Worm (Caenorhabditis elegans) whole organism, L4/young adult: Measurements from ENCODE around the gene ctl-3.
A peak's percentile ranks its signal among the peaks of the same experiment; 100 is the strongest.
"Not testable (repeated sequence)": the region's sequence is repeated elsewhere in the genome, so short reads cannot be mapped to it uniquely, and the experiment has no call there.

Experiments
- W03F9.2 ChIP-seq: fragments of 150-350 bp; optimal IDR thresholded peaks from 2 replicates; lab custom pipeline; 2014; ENCODE audit warnings: missing biosample characterization, missing genetic modification characterization
- dao-5 ChIP-seq: sonication (generic microtip); optimal IDR thresholded peaks from 2 replicates; lab custom pipeline; 2016; ENCODE audit warnings: missing genotype, missing genetic modification characterization, moderate library complexity, missing compliant biosample characterization
- him-1 ChIP-seq: sonication (generic microtip); optimal IDR thresholded peaks from 2 replicates; lab custom pipeline; 2016; ENCODE audit warnings: missing genotype, missing genetic modification reagents, missing genetic modification characterization, missing compliant biosample characterization

Gene ctl-3

ce11 chrII:14310729-14311388, at the start of gene ctl-3:
Gene ctl-3, minus strand, starts transcription at chrII:14310779.
- no peak for TF ChIP-seq him-1
- TF ChIP-seq W03F9.2: no peak
- no peak for TF ChIP-seq dao-5

ce11 chrII:14359007-14359406, 48.4 kb upstream of the ctl-3 start:
- TF ChIP-seq W03F9.2: no peak
- no peak for TF ChIP-seq dao-5
- no peak for TF ChIP-seq him-1

DNA sequence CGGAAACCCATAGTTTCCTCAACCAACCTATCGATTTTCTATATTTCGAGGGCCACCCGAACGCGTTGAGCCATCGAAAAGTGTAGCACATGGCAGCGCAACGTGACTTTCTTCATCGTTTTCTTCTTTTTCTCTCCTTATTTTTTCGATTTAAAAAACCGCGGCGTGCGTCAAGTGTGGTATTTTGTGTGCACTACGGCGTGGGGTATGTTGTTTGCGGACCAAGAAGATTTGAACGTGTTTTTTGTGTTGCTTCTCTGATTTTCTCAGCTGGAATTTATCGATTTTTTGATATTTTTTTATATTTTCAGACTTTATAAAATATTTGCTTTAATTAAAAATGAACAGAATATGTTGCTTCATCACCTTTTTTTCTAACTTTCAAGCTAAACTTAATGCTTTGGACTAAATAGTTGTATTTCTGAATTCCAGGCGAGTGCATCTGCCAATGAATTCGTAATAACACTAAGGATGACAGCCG, 47.4 kb upstream of the ctl-3 start, which contains the start of the genes agl-1 and pfs-2:
TSS of gene agl-1 (minus strand) at position 178 of the 481 bp plus-strand sequence.
TSS of gene pfs-2 (plus strand) at position 431 of the 481 bp plus-strand sequence.
- TF ChIP-seq him-1 (no peak), W03F9.2 (peak; percentile 77), dao-5 (no peak)

DNA sequence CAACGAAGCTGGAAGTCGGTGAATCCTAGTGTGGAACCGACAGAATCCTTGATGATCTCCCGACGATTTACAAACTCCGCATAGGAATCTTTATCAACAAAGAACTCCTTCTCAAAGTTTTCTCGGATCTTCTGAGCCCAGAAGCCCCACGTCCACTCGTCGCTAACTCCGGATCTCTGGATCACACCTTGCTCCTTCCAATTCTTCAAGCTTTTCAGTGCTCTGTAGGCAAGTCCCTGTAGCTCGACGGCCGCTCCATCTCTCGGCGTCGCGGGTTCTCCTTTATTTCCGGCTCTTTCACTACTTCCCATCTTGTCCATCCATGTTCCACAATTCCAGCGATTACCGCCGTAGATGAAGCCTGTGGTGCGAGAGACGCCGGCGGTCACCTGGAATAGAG, 40.8 kb upstream of the ctl-3 start:
- TF ChIP-seq dao-5 (no peak), him-1 (no peak), W03F9.2 (no peak)

ce11 chrII:14350768-14351167, 40.2 kb upstream of the ctl-3 start:
- TF ChIP-seq him-1: no peak
- TF ChIP-seq dao-5: peak; percentile 21

ce11 chrII:14349356-14349923, 38.9 kb upstream of the ctl-3 start, which contains the start of the genes Y54G11A.17, lin-7 and elof-1:
Gene Y54G11A.17, minus strand, starts transcription at chrII:14349406.
Gene lin-7, minus strand, starts transcription at chrII:14349406.
Gene elof-1, plus strand, starts transcription at chrII:14349738.
- TF ChIP-seq him-1 (no peak), W03F9.2 (peak; percentile 96), dao-5 (no peak)

- TF ChIP-seq W03F9.2, him-1, dao-5: not testable (repeated sequence)
Measured at ce11 chrII:14346243-14346642, 35.7 kb upstream of the ctl-3 start, which contains the start of gene Y54G11A.9. Gene Y54G11A.9, minus strand, starts transcription at chrII:14346438.

DNA sequence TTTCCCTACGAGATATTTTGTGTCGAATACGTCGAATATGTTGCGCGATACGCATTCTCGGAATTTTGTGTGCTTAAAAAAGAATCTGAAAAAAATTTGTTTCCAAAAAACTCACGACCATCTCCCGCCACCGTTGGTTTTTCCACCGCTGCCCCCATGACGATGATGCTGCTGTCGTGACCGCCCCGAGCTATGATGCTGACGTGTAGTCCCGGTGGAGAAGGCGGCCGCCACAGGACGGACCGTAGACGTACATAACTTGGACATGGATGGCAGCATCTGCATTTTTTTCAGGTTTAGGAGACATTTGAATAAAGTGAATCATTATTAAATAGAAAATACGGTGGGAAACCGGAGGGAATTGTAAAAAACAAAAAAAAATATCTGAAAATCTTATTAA, 33.6 kb upstream of the ctl-3 start, which contains the start of gene ddl-3:
TSS of gene ddl-3 (minus strand) at position 289 of the 400 bp plus-strand sequence.
- TF ChIP-seq W03F9.2, him-1, dao-5: not testable (repeated sequence)

- TF ChIP-seq him-1 (no peak), W03F9.2 (no peak), dao-5 (no peak)
Measured at ce11 chrII:14321225-14321624, 10.6 kb upstream of the ctl-3 start.

ce11 chrII:14319227-14319626, 8.6 kb upstream of the ctl-3 start:
- no peak for TF ChIP-seq W03F9.2
- no peak for TF ChIP-seq dao-5
- no peak for TF ChIP-seq him-1

DNA sequence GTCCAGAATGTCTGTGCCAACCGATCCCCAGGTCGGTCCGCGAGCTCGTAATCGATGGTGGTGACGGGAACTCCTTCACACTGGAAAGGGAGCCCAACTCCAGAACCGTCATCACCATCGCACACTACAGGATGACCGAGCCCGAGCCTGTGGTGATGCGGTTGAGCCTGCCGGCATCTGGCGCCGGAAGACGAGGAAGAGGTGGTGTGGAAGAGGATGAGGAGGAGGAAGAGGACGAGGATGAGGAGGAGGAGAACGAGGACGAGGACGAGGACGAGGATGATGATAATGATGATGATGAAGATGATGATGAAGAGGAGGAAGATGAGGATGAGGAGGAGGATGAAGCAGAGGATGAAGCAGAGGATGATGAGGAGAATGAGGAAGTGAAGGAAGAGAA, 7.4 kb upstream of the ctl-3 start, which contains the start of gene Y54G11A.14:
TSS of gene Y54G11A.14 (plus strand) at position 132 of the 400 bp plus-strand sequence.
- TF ChIP-seq him-1: no peak
- TF ChIP-seq W03F9.2: no peak
- TF ChIP-seq dao-5: no peak

- no peak for TF ChIP-seq dao-5
- TF ChIP-seq him-1: no peak
- no peak for TF ChIP-seq W03F9.2
Measured at ce11 chrII:14312182-14312581, 1.6 kb upstream of the ctl-3 start.

- no peak for TF ChIP-seq him-1
- no peak for TF ChIP-seq W03F9.2
- no peak for TF ChIP-seq dao-5
Measured at ce11 chrII:14311537-14311936, 958 bp upstream of the ctl-3 start.

DNA sequence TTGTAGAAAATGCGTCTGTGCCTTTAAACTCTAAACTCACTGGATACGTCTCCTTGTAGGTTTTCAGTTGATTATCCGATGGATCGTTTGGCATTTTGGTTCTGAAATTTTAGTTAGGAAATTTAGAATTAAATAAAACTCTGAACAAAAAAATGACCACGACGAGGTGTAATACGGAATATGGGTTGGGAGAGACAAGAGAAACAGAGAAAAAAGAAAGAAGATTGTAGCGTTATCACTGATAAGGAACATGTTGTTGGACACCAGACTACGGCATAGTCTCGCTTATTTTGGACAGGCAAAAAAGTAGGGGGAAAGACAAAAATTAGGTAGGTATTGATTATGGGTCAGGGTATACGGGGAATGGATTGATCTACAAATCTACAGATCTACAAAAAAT, 4.4 kb downstream of the ctl-3 start, which contains the start of gene ctl-1:
TSS of gene ctl-1 (minus strand) at position 101 of the 400 bp plus-strand sequence.
- TF ChIP-seq dao-5, him-1, W03F9.2: not testable (repeated sequence)

DNA sequence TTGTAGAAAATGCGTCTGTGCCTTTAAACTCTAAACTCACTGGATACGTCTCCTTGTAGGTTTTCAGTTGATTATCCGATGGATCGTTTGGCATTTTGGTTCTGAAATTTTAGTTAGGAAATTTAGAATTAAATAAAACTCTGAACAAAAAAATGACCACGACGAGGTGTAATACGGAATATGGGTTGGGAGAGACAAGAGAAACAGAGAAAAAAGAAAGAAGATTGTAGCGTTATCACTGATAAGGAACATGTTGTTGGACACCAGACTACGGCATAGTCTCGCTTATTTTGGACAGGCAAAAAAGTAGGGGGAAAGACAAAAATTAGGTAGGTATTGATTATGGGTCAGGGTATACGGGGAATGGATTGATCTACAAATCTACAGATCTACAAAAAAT, 8.7 kb downstream of the ctl-3 start, which contains the start of gene ctl-2:
TSS of gene ctl-2 (minus strand) at position 101 of the 400 bp plus-strand sequence.
- not testable (repeated sequence) for TF ChIP-seq him-1, W03F9.2, dao-5
